Fruit fly (Drosophila melanogaster) whole organism, embryonic: ENCODE results near the gene CG18557.

Source experiments
- B-H1 ChIP-seq: fragments of 200-800 bp; sonication (Bioruptor generic); IDR thresholded peaks from 3 replicates; pipeline ENCODE4 v1.3.6; 2022; ENCODE audit warnings: missing biosample characterization, missing genetic modification characterization
- CG10321 ChIP-seq: fragments of 200-800 bp; sonication (Bioruptor generic); IDR thresholded peaks from 2 replicates; pipeline ENCODE4 v1.3.6; 2022; ENCODE audit warnings: missing biosample characterization, missing genetic modification characterization
- CG10462 ChIP-seq: fragments of 200-800 bp; sonication (Bioruptor generic); optimal IDR thresholded peaks from 2 replicates; lab custom pipeline; 2016; ENCODE audit warnings: missing biosample characterization, missing genetic modification characterization
- CG13123 ChIP-seq: fragments of 200-800 bp; sonication (Bioruptor generic); optimal IDR thresholded peaks from 2 replicates; lab custom pipeline; 2016; ENCODE audit warnings: missing biosample characterization, missing genetic modification characterization
- CG13424 ChIP-seq: fragments of 200-800 bp; sonication (Bioruptor generic); optimal IDR thresholded peaks from 2 replicates; lab custom pipeline; 2019; ENCODE audit warnings: missing biosample characterization, mild to moderate bottlenecking, missing genetic modification characterization, moderate library complexity
- CG16779 ChIP-seq: fragments of 200-800 bp; sonication (Bioruptor generic); IDR thresholded peaks from 2 replicates; pipeline ENCODE4 v1.3.6; 2022; ENCODE audit warnings: missing biosample characterization, missing genetic modification characterization
- CG16815 ChIP-seq: fragments of 200-800 bp; sonication (Bioruptor generic); optimal IDR thresholded peaks from 3 replicates; lab custom pipeline; 2017; ENCODE audit warnings: missing biosample characterization, mild to moderate bottlenecking, missing genetic modification characterization
- CG17186 ChIP-seq: fragments of 200-800 bp; sonication (Bioruptor generic); optimal IDR thresholded peaks from 3 replicates; lab custom pipeline; 2017; ENCODE audit warnings: missing biosample characterization, missing genetic modification reagents, missing genetic modification characterization
- CG17328 ChIP-seq: fragments of 200-800 bp; sonication (Bioruptor generic); IDR thresholded peaks from 2 replicates; pipeline ENCODE4 v1.3.6; 2022; ENCODE audit warnings: missing biosample characterization, missing genetic modification characterization
- CG17568 ChIP-seq: fragments of 200-800 bp; sonication (Bioruptor generic); optimal IDR thresholded peaks from 2 replicates; lab custom pipeline; 2018; ENCODE audit warnings: missing biosample characterization, mild to moderate bottlenecking, missing genetic modification characterization, moderate library complexity
- CG1792 ChIP-seq: fragments of 200-800 bp; sonication (Bioruptor generic); optimal IDR thresholded peaks from 2 replicates; lab custom pipeline; 2016; ENCODE audit warnings: missing biosample characterization, missing genetic modification characterization
- CG3281 ChIP-seq: fragments of 200-800 bp; sonication (Bioruptor generic); optimal IDR thresholded peaks from 3 replicates; lab custom pipeline; 2017; ENCODE audit warnings: missing biosample characterization, mild to moderate bottlenecking, missing genetic modification characterization
- CG34224 ChIP-seq: fragments of 200-800 bp; sonication (Bioruptor generic); IDR thresholded peaks from 3 replicates; pipeline ENCODE4 v1.3.6; 2022; ENCODE audit warnings: missing biosample characterization, missing genetic modification characterization; ENCODE audit not compliant: partially characterized antibody
- CG5245 ChIP-seq: fragments of 200-800 bp; sonication (Bioruptor generic); optimal IDR thresholded peaks from 3 replicates; lab custom pipeline; 2016; ENCODE audit warnings: missing biosample characterization, missing genetic modification characterization
- CG6854 ChIP-seq: fragments of 200-800 bp; sonication (Bioruptor generic); optimal IDR thresholded peaks from 3 replicates; lab custom pipeline; 2017; ENCODE audit warnings: missing biosample characterization, mild to moderate bottlenecking, missing genetic modification characterization
- CG8944 ChIP-seq: fragments of 200-800 bp; sonication (Bioruptor generic); optimal IDR thresholded peaks from 3 replicates; lab custom pipeline; 2016; ENCODE audit warnings: missing biosample characterization, missing genetic modification characterization
- CG9727 ChIP-seq: fragments of 200-800 bp; sonication (Bioruptor generic); optimal IDR thresholded peaks from 3 replicates; lab custom pipeline; 2017; ENCODE audit warnings: missing biosample characterization, mild to moderate bottlenecking, missing genetic modification characterization
- CkIIα-i1 ChIP-seq: fragments of 200-800 bp; sonication (Bioruptor generic); IDR thresholded peaks from 2 replicates; pipeline ENCODE4 v1.3.6; 2022; ENCODE audit warnings: missing biosample characterization, missing genetic modification characterization
- CoRest ChIP-seq: fragments of 200-800 bp; sonication (Bioruptor generic); optimal IDR thresholded peaks from 3 replicates; lab custom pipeline; 2018; ENCODE audit warnings: missing biosample characterization, mild to moderate bottlenecking, missing genetic modification characterization, moderate library complexity
- HLH3B ChIP-seq: fragments of 200-800 bp; sonication (Bioruptor generic); IDR thresholded peaks from 2 replicates; pipeline ENCODE4 v1.3.6; 2022; ENCODE audit warnings: missing biosample characterization, missing genetic modification characterization
- Hand ChIP-seq: fragments of 200-800 bp; sonication (Bioruptor generic); optimal IDR thresholded peaks from 2 replicates; lab custom pipeline; 2017; ENCODE audit warnings: mild to moderate bottlenecking, missing biosample characterization, missing genetic modification reagents, missing genetic modification characterization
- HmgD ChIP-seq: fragments of 200-800 bp; sonication (Bioruptor generic); optimal IDR thresholded peaks from 3 replicates; lab custom pipeline; 2016; ENCODE audit warnings: missing biosample characterization, missing genetic modification characterization
- Meics ChIP-seq: fragments of 200-800 bp; sonication (Bioruptor generic); optimal IDR thresholded peaks from 2 replicates; lab custom pipeline; 2017; ENCODE audit warnings: missing biosample characterization, mild to moderate bottlenecking, missing genetic modification characterization
- Optix ChIP-seq: fragments of 200-800 bp; sonication (Bioruptor generic); IDR thresholded peaks from 3 replicates; pipeline ENCODE4 v1.3.6; 2022; ENCODE audit warnings: missing biosample characterization, missing genetic modification characterization
- Stat92E ChIP-seq, 3 experiments: fragments of >200 bp in 2 of 3; fragments of 200-800 bp in 1 of 3; sonication (Bioruptor generic) in 1 of 3; optimal IDR thresholded peaks; 2 replicates each; lab custom pipeline; 2017 to 2019; ENCODE audit warnings: missing biosample characterization in 3 of 3, missing genetic modification characterization in 3 of 3, mild to moderate bottlenecking in 1 of 3, moderate library complexity in 1 of 3
- Trl ChIP-seq, 3 experiments: fragments of >200 bp in 2 of 3; fragments of 200-800 bp in 1 of 3; sonication (Bioruptor generic) in 1 of 3; optimal IDR thresholded peaks; 2 replicates in 1 of 3; 3 replicates in 2 of 3; lab custom pipeline; 2016 to 2017; ENCODE audit warnings: missing biosample characterization in 1 of 3, missing genetic modification characterization in 1 of 3
- Xrp1 ChIP-seq: fragments of 200-800 bp; sonication (Bioruptor generic); IDR thresholded peaks from 2 replicates; pipeline ENCODE4 v1.3.6; 2022; ENCODE audit warnings: missing biosample characterization, missing genetic modification characterization
- disco-r ChIP-seq: fragments of 200-800 bp; sonication (Bioruptor generic); optimal IDR thresholded peaks from 2 replicates; lab custom pipeline; 2016; ENCODE audit warnings: missing biosample characterization, missing genetic modification characterization
- esg ChIP-seq: fragments of 200-800 bp; sonication (Bioruptor generic); conservative IDR thresholded peaks from 2 replicates; pipeline ENCODE4 v1.3.6; 2022; ENCODE audit warnings: missing biosample characterization, missing genetic modification characterization
- exex ChIP-seq: fragments of 200-800 bp; sonication (Bioruptor generic); optimal IDR thresholded peaks from 4 replicates; lab custom pipeline; 2018; ENCODE audit warnings: missing biosample characterization, mild to moderate bottlenecking, missing genetic modification characterization, moderate library complexity
- gem ChIP-seq: fragments of 200-800 bp; sonication (Bioruptor generic); optimal IDR thresholded peaks from 2 replicates; lab custom pipeline; 2019; ENCODE audit warnings: missing biosample characterization, mild to moderate bottlenecking, missing genetic modification characterization, moderate library complexity
- grau ChIP-seq: fragments of 200-800 bp; optimal IDR thresholded peaks from 3 replicates; lab custom pipeline; 2019; ENCODE audit warnings: missing biosample characterization, mild to moderate bottlenecking, missing genetic modification characterization, moderate library complexity
- jing ChIP-seq: fragments of 200-800 bp; sonication (Bioruptor generic); optimal IDR thresholded peaks from 2 replicates; lab custom pipeline; 2018; ENCODE audit warnings: missing biosample characterization, mild to moderate bottlenecking, missing genetic modification characterization
- nerfin-1 ChIP-seq: fragments of 200-800 bp; sonication (Bioruptor generic); optimal IDR thresholded peaks from 3 replicates; lab custom pipeline; 2019; ENCODE audit warnings: missing biosample characterization, mild to moderate bottlenecking, missing genetic modification characterization, moderate library complexity
- nerfin-2 ChIP-seq: fragments of 200-800 bp; sonication (Bioruptor generic); IDR thresholded peaks from 2 replicates; pipeline ENCODE4 v1.3.6; 2022; ENCODE audit warnings: missing biosample characterization, missing genetic modification characterization; ENCODE audit not compliant: partially characterized antibody
- peb ChIP-seq: fragments of 200-800 bp; sonication (Bioruptor generic); IDR thresholded peaks from 2 replicates; pipeline ENCODE4 v1.3.6; 2022; ENCODE audit warnings: missing biosample characterization, missing genetic modification characterization
- pnt ChIP-seq: fragments of 200-800 bp; sonication (Bioruptor generic); optimal IDR thresholded peaks from 3 replicates; lab custom pipeline; 2016; ENCODE audit warnings: missing biosample characterization, missing genetic modification characterization
- prd ChIP-seq, 3 experiments: fragments of >200 bp in 2 of 3; fragments of 200-800 bp in 1 of 3; sonication (Bioruptor generic) in 1 of 3; optimal IDR thresholded peaks in 2 of 3; IDR thresholded peaks in 1 of 3; 2 replicates in 2 of 3; 3 replicates in 1 of 3; pipeline versions ENCODE4 v1.3.6 to Lab custom; 2017 to 2022; ENCODE audit warnings: missing biosample characterization in 1 of 3, missing genetic modification characterization in 1 of 3
- ranshi ChIP-seq: fragments of 200-800 bp; sonication (Bioruptor generic); IDR thresholded peaks from 2 replicates; pipeline ENCODE4 v1.3.6; 2022; ENCODE audit warnings: missing biosample characterization, missing genetic modification characterization
- sc ChIP-seq, 3 experiments: fragments of >200 bp in 2 of 3; fragments of 200-800 bp in 1 of 3; sonication (Bioruptor generic) in 1 of 3; optimal IDR thresholded peaks; 2 replicates in 2 of 3; 3 replicates in 1 of 3; lab custom pipeline; 2017; ENCODE audit warnings: mild to moderate bottlenecking in 1 of 3, missing biosample characterization in 1 of 3, missing genetic modification characterization in 1 of 3, missing genetic modification reagents in 1 of 3
- sima ChIP-seq: fragments of 200-800 bp; sonication (Bioruptor generic); optimal IDR thresholded peaks from 2 replicates; lab custom pipeline; 2016; ENCODE audit warnings: missing biosample characterization, missing genetic modification characterization
- slbo ChIP-seq: fragments of 200-800 bp; sonication (Bioruptor generic); IDR thresholded peaks from 2 replicates; pipeline ENCODE4 v1.3.6; 2022; ENCODE audit warnings: missing biosample characterization, missing genetic modification characterization
- sna ChIP-seq: fragments of 200-800 bp; sonication (Bioruptor generic); IDR thresholded peaks from 2 replicates; pipeline ENCODE4 v1.3.6; 2022; ENCODE audit warnings: missing biosample characterization, missing genetic modification characterization; ENCODE audit not compliant: partially characterized antibody
- tio ChIP-seq: fragments of 200-800 bp; sonication (Bioruptor generic); optimal IDR thresholded peaks from 2 replicates; lab custom pipeline; 2017; ENCODE audit warnings: missing biosample characterization, missing genetic modification characterization, inconsistent platforms
- trem ChIP-seq: fragments of 200-800 bp; optimal IDR thresholded peaks from 3 replicates; lab custom pipeline; 2019; ENCODE audit warnings: missing biosample characterization, mild to moderate bottlenecking, missing genetic modification characterization, moderate library complexity
- usp ChIP-seq: fragments of >200 bp; optimal IDR thresholded peaks from 2 replicates; lab custom pipeline; 2017; ENCODE audit warnings: missing biosample characterization, missing genetic modification characterization
- vfl ChIP-seq: fragments of 200-800 bp; sonication (Bioruptor generic); optimal IDR thresholded peaks from 2 replicates; lab custom pipeline; 2016; ENCODE audit warnings: missing biosample characterization, missing genetic modification characterization

CG18557 gene

dm6 chr2L:2882968-2883702 lies 37.6 kb upstream of the CG18557 start (continued):
- TF ChIP-seq CkIIα-i1 (GFP tag; lab: Robert Waterston, UW): no peak
- no peak for TF ChIP-seq CG16815
- TF ChIP-seq Hand (GFP tag; lab: Kevin White, UChicago): no peak
- no peak for TF ChIP-seq CG17186 (GFP tag; lab: Kevin White, UChicago)
- no peak for TF ChIP-seq Optix (GFP tag; lab: Robert Waterston, UW)
- peak; percentile 4; the same call in 1 of the 2 replicates for TF ChIP-seq HLH3B (GFP tag; lab: Robert Waterston, UW)
- TF ChIP-seq CG1792 (GFP tag; lab: Kevin White, UChicago): peak; percentile 6
- no peak for TF ChIP-seq trem (tag; lab: Kevin White, UChicago)
- peak; percentile 60 for TF ChIP-seq CG6854 (GFP tag; lab: Kevin White, UChicago)
- TF ChIP-seq sc (optimal IDR thresholded peaks at IDR 0.05; lab: Kevin White, UChicago): no peak
- TF ChIP-seq sc (GFP tag; optimal IDR thresholded peaks at IDR 0.05; lab: Kevin White, UChicago): no peak
- TF ChIP-seq slbo (GFP tag; lab: Robert Waterston, UW): peak; percentile 67; the same call in 1 of the 2 replicates
- TF ChIP-seq Stat92E (GFP tag; optimal IDR thresholded peaks at IDR 0.05; lab: Kevin White, UChicago): no peak
- no peak for TF ChIP-seq prd (optimal IDR thresholded peaks at IDR 0.05; lab: Kevin White, UChicago)
- peak; percentile 33; the same call in 1 of the 3 replicates for TF ChIP-seq prd (GFP tag; IDR thresholded peaks at IDR 0.05; lab: Robert Waterston, UW)
- no peak for TF ChIP-seq CG16779 (GFP tag; lab: Robert Waterston, UW)
- no peak for TF ChIP-seq nerfin-2 (GFP tag; lab: Robert Waterston, UW)
- TF ChIP-seq CG17328 (GFP tag; lab: Robert Waterston, UW): no peak; the same call in 1 of the 2 replicates
- TF ChIP-seq jing (GFP tag; lab: Kevin White, UChicago): no peak
- TF ChIP-seq ranshi (GFP tag; lab: Robert Waterston, UW): peak; percentile 58; the same call in 1 of the 2 replicates
- TF ChIP-seq CG13123: peak; percentile 43
- no peak for TF ChIP-seq pnt
- peak; percentile 73 for TF ChIP-seq CG17568 (GFP tag; lab: Kevin White, UChicago)
- no peak; the same call in 1 of the 2 replicates for TF ChIP-seq esg (GFP tag; lab: Robert Waterston, UW)
- TF ChIP-seq CG3281 (GFP tag; lab: Kevin White, UChicago): peak; percentile 86
- no peak for TF ChIP-seq HmgD (GFP tag; lab: Kevin White, UChicago)
- no peak for TF ChIP-seq peb (GFP tag; lab: Robert Waterston, UW)
- peak; percentile 78 for TF ChIP-seq CG10462 (GFP tag; lab: Kevin White, UChicago)
- no peak; the same call in 1 of the 2 replicates for TF ChIP-seq CG10321 (GFP tag; lab: Robert Waterston, UW)
- TF ChIP-seq CG9727: peak; percentile 50
- TF ChIP-seq vfl (GFP tag; lab: Kevin White, UChicago): peak; percentile 31
- peak; percentile 55 for TF ChIP-seq Meics (GFP tag; lab: Kevin White, UChicago)
- TF ChIP-seq sima: no peak
- no peak for TF ChIP-seq CG34224 (GFP tag; lab: Robert Waterston, UW)
- TF ChIP-seq usp (GFP tag; lab: Kevin White, UChicago): no peak
- TF ChIP-seq tio (GFP tag; lab: Kevin White, UChicago): no peak
- peak; percentile 70 for TF ChIP-seq CoRest
- TF ChIP-seq CG13424: peak; percentile 47
- peak; percentile 14 for TF ChIP-seq CG5245 (GFP tag; lab: Kevin White, UChicago)
- TF ChIP-seq disco-r: peak; percentile 7
- TF ChIP-seq gem (tag; lab: Kevin White, UChicago): peak; percentile 67
- no peak; the same call in none of the 2 replicates for TF ChIP-seq Xrp1 (GFP tag; lab: Robert Waterston, UW)
- no peak for TF ChIP-seq sna
- no peak for TF ChIP-seq Trl (optimal IDR thresholded peaks at IDR 0.05; lab: Kevin White, UChicago)
- peak; percentile 43 for TF ChIP-seq Trl (GFP tag; optimal IDR thresholded peaks at IDR 0.05; lab: Kevin White, UChicago)
- no peak for TF ChIP-seq CG8944 (GFP tag; lab: Kevin White, UChicago)
- TF ChIP-seq B-H1: peak; percentile 10; the same call in 1 of the 3 replicates
- peak; percentile 61 for TF ChIP-seq grau (tag; lab: Kevin White, UChicago)
- no peak for TF ChIP-seq exex
- TF ChIP-seq nerfin-1 (tag; lab: Kevin White, UChicago): peak; percentile 2
